Fruit fly (Drosophila melanogaster) whole organism, embryonic: ENCODE data around the gene CG7627.

Experiments
- Atf3 ChIP-seq: fragments of 200-800 bp; sonication (Bioruptor generic); optimal IDR thresholded peaks from 3 replicates; lab custom pipeline; 2016; ENCODE audit warnings: missing biosample characterization, missing genetic modification characterization
- B-H2 ChIP-seq: fragments of 200-800 bp; sonication (Bioruptor generic); optimal IDR thresholded peaks from 2 replicates; lab custom pipeline; 2018; ENCODE audit warnings: missing biosample characterization, mild to moderate bottlenecking, missing genetic modification characterization
- Bdp1 ChIP-seq: fragments of 200-800 bp; sonication (Bioruptor generic); optimal IDR thresholded peaks from 3 replicates; lab custom pipeline; 2016; ENCODE audit warnings: missing biosample characterization, missing genetic modification characterization
- CG10654 ChIP-seq: fragments of 200-800 bp; sonication (Bioruptor generic); optimal IDR thresholded peaks from 2 replicates; lab custom pipeline; 2016; ENCODE audit warnings: missing biosample characterization, missing genetic modification characterization
- CG16779 ChIP-seq: fragments of 200-800 bp; sonication (Bioruptor generic); IDR thresholded peaks from 2 replicates; pipeline ENCODE4 v1.3.6; 2022; ENCODE audit warnings: missing biosample characterization, missing genetic modification characterization
- CG17568 ChIP-seq: fragments of 200-800 bp; sonication (Bioruptor generic); optimal IDR thresholded peaks from 2 replicates; lab custom pipeline; 2018; ENCODE audit warnings: missing biosample characterization, mild to moderate bottlenecking, missing genetic modification characterization, moderate library complexity
- CG17802 ChIP-seq: fragments of 200-800 bp; sonication (Bioruptor generic); optimal IDR thresholded peaks from 2 replicates; lab custom pipeline; 2018; ENCODE audit warnings: missing biosample characterization, mild to moderate bottlenecking, missing genetic modification characterization, moderate library complexity
- CG18262 ChIP-seq: fragments of 200-800 bp; optimal IDR thresholded peaks from 3 replicates; lab custom pipeline; 2019; ENCODE audit warnings: missing biosample characterization, mild to moderate bottlenecking, missing genetic modification characterization, moderate library complexity
- CG2875 ChIP-seq: fragments of 200-800 bp; sonication (Bioruptor generic); optimal IDR thresholded peaks from 2 replicates; lab custom pipeline; 2017; ENCODE audit warnings: missing biosample characterization, mild to moderate bottlenecking, missing genetic modification characterization, missing genetic modification reagents
- CG30020 ChIP-seq: fragments of 200-800 bp; optimal IDR thresholded peaks from 2 replicates; lab custom pipeline; 2019; ENCODE audit warnings: missing biosample characterization, mild to moderate bottlenecking, missing genetic modification characterization, moderate library complexity
- CG31224 ChIP-seq: fragments of 200-800 bp; sonication (Bioruptor generic); IDR thresholded peaks from 2 replicates; pipeline ENCODE4 v1.3.6; 2022; ENCODE audit warnings: missing biosample characterization, missing genetic modification characterization
- CG31365 ChIP-seq: fragments of 200-800 bp; sonication (Bioruptor generic); optimal IDR thresholded peaks from 2 replicates; lab custom pipeline; 2018; ENCODE audit warnings: missing biosample characterization, mild to moderate bottlenecking, missing genetic modification characterization
- CG32532 ChIP-seq: fragments of 200-800 bp; sonication (Bioruptor generic); IDR thresholded peaks from 2 replicates; pipeline ENCODE4 v1.3.6; 2022; ENCODE audit warnings: missing biosample characterization, missing genetic modification characterization
- CG3726 ChIP-seq: fragments of 200-800 bp; sonication (Bioruptor generic); IDR thresholded peaks from 3 replicates; pipeline ENCODE4, ENCODE4 v1.3.6; 2022; ENCODE audit warnings: missing biosample characterization, missing genetic modification characterization
- CG4328 ChIP-seq: fragments of 200-800 bp; sonication (Bioruptor generic); optimal IDR thresholded peaks from 3 replicates; lab custom pipeline; 2017; ENCODE audit warnings: missing biosample characterization, missing genetic modification reagents, missing genetic modification characterization
- CG5180 ChIP-seq: fragments of 200-800 bp; sonication (Bioruptor generic); optimal IDR thresholded peaks from 3 replicates; lab custom pipeline; 2017; ENCODE audit warnings: missing biosample characterization, missing genetic modification characterization, mild to moderate bottlenecking, moderate library complexity, missing genetic modification reagents
- CG7556 ChIP-seq: fragments of 200-800 bp; sonication (Bioruptor generic); optimal IDR thresholded peaks from 2 replicates; lab custom pipeline; 2017; ENCODE audit warnings: missing biosample characterization, mild to moderate bottlenecking, missing genetic modification characterization
- CG8478 ChIP-seq: fragments of >200 bp; optimal IDR thresholded peaks from 2 replicates; lab custom pipeline; 2018
- Dbx ChIP-seq: fragments of 200-800 bp; sonication (Bioruptor generic); IDR thresholded peaks from 3 replicates; pipeline ENCODE4 v1.3.6; 2022; ENCODE audit warnings: missing biosample characterization, missing genetic modification characterization
- Doc3 ChIP-seq: fragments of 200-800 bp; sonication (Bioruptor generic); IDR thresholded peaks from 3 replicates; pipeline ENCODE4 v1.3.6; 2022; ENCODE audit warnings: missing biosample characterization, missing genetic modification characterization; ENCODE audit not compliant: partially characterized antibody
- GATAe ChIP-seq: fragments of 200-800 bp; sonication (Bioruptor generic); conservative IDR thresholded peaks from 2 replicates; pipeline ENCODE4 v1.3.6; 2022; ENCODE audit warnings: missing biosample characterization, missing genetic modification characterization
- Kr ChIP-seq: fragments of 200-800 bp; sonication (Bioruptor generic); optimal IDR thresholded peaks from 2 replicates; lab custom pipeline; 2017; ENCODE audit warnings: missing biosample characterization, mild to moderate bottlenecking, missing genetic modification characterization
- Lhr ChIP-seq: fragments of 200-800 bp; sonication (Bioruptor generic); optimal IDR thresholded peaks from 3 replicates; lab custom pipeline; 2017; ENCODE audit warnings: mild to moderate bottlenecking, missing biosample characterization, missing genetic modification reagents, missing genetic modification characterization
- Mes4 ChIP-seq: fragments of 200-800 bp; sonication (Bioruptor generic); optimal IDR thresholded peaks from 2 replicates; lab custom pipeline; 2016; ENCODE audit warnings: missing biosample characterization, missing genetic modification characterization
- Myb ChIP-seq: fragments of 200-800 bp; sonication (Bioruptor generic); optimal IDR thresholded peaks from 2 replicates; lab custom pipeline; 2016; ENCODE audit warnings: missing biosample characterization, missing genetic modification characterization
- Nf-YC ChIP-seq: fragments of 200-800 bp; optimal IDR thresholded peaks from 3 replicates; lab custom pipeline; 2019; ENCODE audit warnings: missing biosample characterization, mild to moderate bottlenecking, missing genetic modification characterization, moderate library complexity
- Ravus ChIP-seq: fragments of 200-800 bp; sonication (Bioruptor generic); IDR thresholded peaks from 2 replicates; pipeline ENCODE4 v1.3.6; 2022; ENCODE audit warnings: missing biosample characterization, missing genetic modification characterization
- Vsx1 ChIP-seq: fragments of 200-800 bp; sonication (Bioruptor generic); optimal IDR thresholded peaks from 2 replicates; lab custom pipeline; 2017; ENCODE audit warnings: missing biosample characterization, mild to moderate bottlenecking, missing genetic modification characterization, missing genetic modification reagents
- ase ChIP-seq: fragments of 200-800 bp; sonication (Bioruptor generic); IDR thresholded peaks from 3 replicates; pipeline ENCODE4 v1.3.6; 2022; ENCODE audit warnings: missing biosample characterization, missing genetic modification characterization
- ato ChIP-seq: fragments of 200-800 bp; sonication (Bioruptor generic); IDR thresholded peaks from 2 replicates; pipeline ENCODE4 v1.3.6; 2022; ENCODE audit warnings: missing biosample characterization, missing genetic modification characterization; ENCODE audit not compliant: partially characterized antibody
- bab2 ChIP-seq: fragments of 200-800 bp; sonication (Bioruptor generic); optimal IDR thresholded peaks from 2 replicates; lab custom pipeline; 2016; ENCODE audit warnings: missing biosample characterization, missing genetic modification characterization
- cas ChIP-seq: fragments of 200-800 bp; sonication (Bioruptor generic); IDR thresholded peaks from 2 replicates; pipeline ENCODE4 v1.3.6; 2022; ENCODE audit warnings: missing biosample characterization, missing genetic modification characterization
- chif ChIP-seq, 2 experiments: fragments of 200-800 bp; sonication (Bioruptor generic); optimal IDR thresholded peaks; 3 replicates each; lab custom pipeline; 2016; ENCODE audit warnings: missing biosample characterization in 2 of 2, missing genetic modification characterization in 2 of 2
- chm ChIP-seq: fragments of 200-800 bp; sonication (Bioruptor generic); IDR thresholded peaks from 2 replicates; pipeline ENCODE4 v1.3.6; 2022; ENCODE audit warnings: missing biosample characterization, missing genetic modification characterization
- ftz-f1 ChIP-seq: fragments of 200-800 bp; sonication (Bioruptor generic); optimal IDR thresholded peaks from 2 replicates; lab custom pipeline; 2016; ENCODE audit warnings: missing biosample characterization, missing genetic modification characterization
- gem ChIP-seq: fragments of 200-800 bp; sonication (Bioruptor generic); optimal IDR thresholded peaks from 2 replicates; lab custom pipeline; 2019; ENCODE audit warnings: missing biosample characterization, mild to moderate bottlenecking, missing genetic modification characterization, moderate library complexity
- hth ChIP-seq: fragments of >200 bp; optimal IDR thresholded peaks from 2 replicates; lab custom pipeline; 2017; ENCODE audit warnings: inconsistent platforms
- lilli ChIP-seq: fragments of 200-800 bp; sonication (Bioruptor generic); optimal IDR thresholded peaks from 3 replicates; lab custom pipeline; 2016; ENCODE audit warnings: missing biosample characterization, missing genetic modification characterization
- luna ChIP-seq: fragments of 200-800 bp; sonication (Bioruptor generic); optimal IDR thresholded peaks from 2 replicates; lab custom pipeline; 2016; ENCODE audit warnings: missing biosample characterization, missing genetic modification characterization
- mld ChIP-seq: fragments of 200-800 bp; sonication (Bioruptor generic); IDR thresholded peaks from 3 replicates; pipeline ENCODE4 v1.3.6; 2022; ENCODE audit warnings: missing biosample characterization, missing genetic modification characterization; ENCODE audit not compliant: partially characterized antibody
- nau ChIP-seq: fragments of 200-800 bp; sonication (Bioruptor generic); optimal IDR thresholded peaks from 3 replicates; lab custom pipeline; 2017; ENCODE audit warnings: missing biosample characterization, mild to moderate bottlenecking, missing genetic modification characterization, missing genetic modification reagents
- nerfin-1 ChIP-seq: fragments of 200-800 bp; sonication (Bioruptor generic); optimal IDR thresholded peaks from 3 replicates; lab custom pipeline; 2019; ENCODE audit warnings: missing biosample characterization, mild to moderate bottlenecking, missing genetic modification characterization, moderate library complexity
- nerfin-2 ChIP-seq: fragments of 200-800 bp; sonication (Bioruptor generic); IDR thresholded peaks from 2 replicates; pipeline ENCODE4 v1.3.6; 2022; ENCODE audit warnings: missing biosample characterization, missing genetic modification characterization; ENCODE audit not compliant: partially characterized antibody
- phol ChIP-seq: fragments of 200-800 bp; sonication (Bioruptor generic); optimal IDR thresholded peaks from 3 replicates; lab custom pipeline; 2018; ENCODE audit warnings: missing biosample characterization, mild to moderate bottlenecking, missing genetic modification characterization, moderate library complexity
- pita ChIP-seq: fragments of 200-800 bp; sonication (Bioruptor generic); optimal IDR thresholded peaks from 2 replicates; lab custom pipeline; 2017; ENCODE audit warnings: missing biosample characterization, mild to moderate bottlenecking, missing genetic modification characterization
- salm ChIP-seq: fragments of 200-800 bp; sonication (Bioruptor generic); optimal IDR thresholded peaks from 2 replicates; lab custom pipeline; 2018; ENCODE audit warnings: missing biosample characterization, mild to moderate bottlenecking, missing genetic modification characterization
- slbo ChIP-seq: fragments of 200-800 bp; sonication (Bioruptor generic); IDR thresholded peaks from 2 replicates; pipeline ENCODE4 v1.3.6; 2022; ENCODE audit warnings: missing biosample characterization, missing genetic modification characterization
- stwl ChIP-seq: fragments of 200-800 bp; sonication (Bioruptor generic); optimal IDR thresholded peaks from 3 replicates; lab custom pipeline; 2018; ENCODE audit warnings: missing biosample characterization, mild to moderate bottlenecking, missing genetic modification characterization, moderate library complexity
- tgo ChIP-seq: fragments of 200-800 bp; sonication (Bioruptor generic); IDR thresholded peaks from 3 replicates; pipeline ENCODE4 v1.3.6; 2022; ENCODE audit warnings: missing biosample characterization, missing genetic modification characterization
- tll ChIP-seq, 2 experiments: fragments of 200-800 bp in 1 of 2; fragments of >200 bp in 1 of 2; sonication (Bioruptor generic) in 1 of 2; optimal IDR thresholded peaks; 2 replicates each; lab custom pipeline; 2017 to 2019; ENCODE audit warnings: missing biosample characterization in 2 of 2, missing genetic modification characterization in 2 of 2, mild to moderate bottlenecking in 1 of 2, moderate library complexity in 1 of 2
- zen2 ChIP-seq: fragments of 200-800 bp; sonication (Bioruptor generic); IDR thresholded peaks from 3 replicates; pipeline ENCODE4 v1.3.6; 2022; ENCODE audit warnings: missing biosample characterization, missing genetic modification characterization; ENCODE audit not compliant: partially characterized antibody
- zf30C ChIP-seq: fragments of 200-800 bp; sonication (Bioruptor generic); optimal IDR thresholded peaks from 3 replicates; lab custom pipeline; 2018; ENCODE audit warnings: missing biosample characterization, mild to moderate bottlenecking, missing genetic modification characterization

CG7627 gene

dm6 chr2L:8333185-8333584 lies 29.1 kb downstream of the CG7627 start (continued):
- TF ChIP-seq CG17568 (GFP tag; lab: Kevin White, UChicago) (no peak), nerfin-2 (GFP tag; lab: Robert Waterston, UW) (no peak), Atf3 (GFP tag; lab: Kevin White, UChicago) (no peak), pita (GFP tag; lab: Kevin White, UChicago) (no peak), lilli (GFP tag; lab: Kevin White, UChicago) (no peak), hth (lab: Kevin White, UChicago) (no peak), Doc3 (GFP tag; lab: Robert Waterston, UW) (no peak), Ravus (GFP tag; lab: Robert Waterston, UW) (no peak), CG3726 (no peak), ase (GFP tag; lab: Robert Waterston, UW) (no peak), CG2875 (GFP tag; lab: Kevin White, UChicago) (no peak), salm (no peak), CG18262 (tag; lab: Kevin White, UChicago) (no peak), mld (GFP tag; lab: Robert Waterston, UW) (no peak), Nf-YC (tag; lab: Kevin White, UChicago) (no peak), zen2 (GFP tag; lab: Robert Waterston, UW) (no peak), Myb (GFP tag; lab: Kevin White, UChicago) (no peak), phol (tag; lab: Kevin White, UChicago) (peak; percentile 4), CG32532 (GFP tag; lab: Robert Waterston, UW) (no peak), chm (no peak), CG17802 (no peak), ato (GFP tag; lab: Robert Waterston, UW) (no peak), CG8478 (lab: Kevin White, UChicago) (no peak), CG30020 (tag; lab: Kevin White, UChicago) (no peak), Vsx1 (GFP tag; lab: Kevin White, UChicago) (no peak), bab2 (GFP tag; lab: Kevin White, UChicago) (no peak), chif (GFP tag; optimal IDR thresholded peaks at IDR 0.05; lab: Kevin White, UChicago) (no peak), gem (tag; lab: Kevin White, UChicago) (peak; percentile 19), ftz-f1 (GFP tag; lab: Kevin White, UChicago) (no peak), CG5180 (GFP tag; lab: Kevin White, UChicago) (no peak), nau (GFP tag; lab: Kevin White, UChicago) (no peak), nerfin-1 (tag; lab: Kevin White, UChicago) (no peak), slbo (GFP tag; lab: Robert Waterston, UW) (peak; percentile 31; the same call in 1 of the 2 replicates), Lhr (GFP tag; lab: Kevin White, UChicago) (no peak), CG31365 (tag; lab: Kevin White, UChicago) (no peak), CG31224 (no peak), Bdp1 (GFP tag; lab: Kevin White, UChicago) (no peak), cas (no peak), CG4328 (GFP tag; lab: Kevin White, UChicago) (no peak), stwl (no peak), CG10654 (GFP tag; lab: Kevin White, UChicago) (no peak), Dbx (GFP tag; lab: Robert Waterston, UW) (0 out of 3 replicates have a peak, but pooled peaks have one; percentile 5), CG7556 (GFP tag; lab: Kevin White, UChicago) (peak; percentile 29), B-H2 (GFP tag; lab: Kevin White, UChicago) (no peak), CG16779 (GFP tag; lab: Robert Waterston, UW) (no peak), tgo (GFP tag; lab: Robert Waterston, UW) (no peak), luna (no peak), Mes4 (GFP tag; lab: Kevin White, UChicago) (no peak), GATAe (GFP tag; lab: Robert Waterston, UW) (no peak), tll (GFP tag; optimal IDR thresholded peaks at IDR 0.05; lab: Kevin White, UChicago) (no peak), Kr (no peak), zf30C (GFP tag; lab: Kevin White, UChicago) (no peak)
